Fruit fly (Drosophila melanogaster): ENCODE results near the gene Gat.

The Gat gene

DNA sequence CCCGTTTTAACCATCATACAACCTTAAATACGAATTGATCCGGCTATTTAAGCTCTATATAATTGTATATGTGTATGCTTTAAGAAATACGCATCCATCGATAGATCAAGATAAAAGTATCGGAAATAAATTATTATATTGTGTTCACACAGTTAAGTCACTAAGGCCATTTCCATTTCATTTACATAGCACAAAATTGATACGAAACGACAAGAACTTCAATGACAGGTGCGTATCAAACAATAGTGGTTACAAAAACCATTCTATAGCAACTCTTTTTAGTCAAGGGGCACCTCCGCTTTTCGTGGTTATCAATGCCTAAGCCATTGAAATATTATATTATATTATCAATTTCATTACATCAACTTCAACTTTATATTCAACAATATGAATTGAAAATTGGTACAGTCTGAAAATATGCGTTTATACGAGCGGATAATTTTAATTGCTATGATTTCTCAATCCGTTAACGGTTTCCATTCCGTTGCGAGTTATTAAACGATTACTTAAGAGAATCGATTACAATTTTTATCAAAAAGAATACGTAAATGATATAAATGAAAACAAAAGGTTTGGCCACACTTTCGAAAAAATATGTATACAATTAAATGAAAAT lies 33.7 kb downstream of the Gat start, which contains the start of the genes CG46466 and Slip1:
Gene CG46466 (minus strand): TSS at position 70 of the 616 bp plus-strand sequence.
Gene Slip1 (plus strand): TSS at position 567 of the 616 bp plus-strand sequence.
- no peak for TF ChIP-seq CG4496 (GFP tag; IDR thresholded peaks at IDR 0.05)
- TF ChIP-seq CG34367 (tag; optimal IDR thresholded peaks at IDR 0.05): peak; percentile 9
- no peak for TF ChIP-seq CG14655 (GFP tag; optimal IDR thresholded peaks at IDR 0.05)
- TF ChIP-seq CG8301 (tag; optimal IDR thresholded peaks at IDR 0.05): no peak
- TF ChIP-seq Snoo (tag; optimal IDR thresholded peaks at IDR 0.05): peak; percentile 47
- no peak for TF ChIP-seq Pif1A (GFP tag; optimal IDR thresholded peaks at IDR 0.05)
- TF ChIP-seq Ets98B (GFP tag; IDR thresholded peaks at IDR 0.05): no peak
- TF ChIP-seq fd96Ca (GFP tag; IDR thresholded peaks at IDR 0.05): no peak
- no peak for TF ChIP-seq rn (GFP tag; IDR thresholded peaks at IDR 0.05)
- TF ChIP-seq D1 (tag; optimal IDR thresholded peaks at IDR 0.05): peak; percentile 25
- TF ChIP-seq CG9948 (tag; optimal IDR thresholded peaks at IDR 0.05): peak; percentile 10
- peak; percentile 39 for TF ChIP-seq CG15710 (tag; optimal IDR thresholded peaks at IDR 0.05)
- TF ChIP-seq CG32121 (GFP tag; IDR thresholded peaks at IDR 0.05): no peak
- TF ChIP-seq gl (tag; optimal IDR thresholded peaks at IDR 0.05): no peak
- no peak for TF ChIP-seq CG10348 (GFP tag; IDR thresholded peaks at IDR 0.05)
- TF ChIP-seq CG13204 (GFP tag; optimal IDR thresholded peaks at IDR 0.05): no peak
- TF ChIP-seq EcR (GFP tag; optimal IDR thresholded peaks at IDR 0.05): no peak
- no peak for TF ChIP-seq Pif1B (GFP tag; optimal IDR thresholded peaks at IDR 0.05)
- TF ChIP-seq CG12605 (GFP tag; IDR thresholded peaks at IDR 0.05): no peak
- peak; percentile 24 for TF ChIP-seq CG17806 (tag; optimal IDR thresholded peaks at IDR 0.05)
- peak; percentile 46 for TF ChIP-seq CG8159 (tag; optimal IDR thresholded peaks at IDR 0.05)

DNA sequence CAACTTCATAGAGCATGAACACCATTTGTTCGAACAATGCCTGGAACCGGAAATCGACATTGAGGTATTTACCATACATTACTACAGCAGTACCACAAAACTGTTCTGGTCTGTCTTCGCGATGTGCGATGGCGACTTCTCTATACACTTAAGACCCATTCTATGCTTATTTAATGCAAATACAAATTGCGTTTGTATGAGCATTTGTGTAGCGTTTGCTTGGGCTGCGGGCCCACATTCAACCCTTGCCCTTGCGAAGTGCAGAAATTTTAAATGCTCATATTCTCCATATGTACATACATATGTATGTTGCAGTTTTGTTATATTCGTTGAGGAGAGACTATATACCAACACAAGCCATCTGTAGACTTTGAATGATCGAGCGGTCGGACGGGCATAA lies 34.8 kb downstream of the Gat start:
- TF ChIP-seq CG17806 (tag; optimal IDR thresholded peaks at IDR 0.05) (no peak), CG15710 (tag; optimal IDR thresholded peaks at IDR 0.05) (no peak), CG34367 (tag; optimal IDR thresholded peaks at IDR 0.05) (no peak), gl (tag; optimal IDR thresholded peaks at IDR 0.05) (no peak), CG12605 (GFP tag; IDR thresholded peaks at IDR 0.05) (no peak), Pif1B (GFP tag; optimal IDR thresholded peaks at IDR 0.05) (no peak), fd96Ca (GFP tag; IDR thresholded peaks at IDR 0.05) (no peak), CG10348 (GFP tag; IDR thresholded peaks at IDR 0.05) (no peak), Pif1A (GFP tag; optimal IDR thresholded peaks at IDR 0.05) (no peak)

DNA sequence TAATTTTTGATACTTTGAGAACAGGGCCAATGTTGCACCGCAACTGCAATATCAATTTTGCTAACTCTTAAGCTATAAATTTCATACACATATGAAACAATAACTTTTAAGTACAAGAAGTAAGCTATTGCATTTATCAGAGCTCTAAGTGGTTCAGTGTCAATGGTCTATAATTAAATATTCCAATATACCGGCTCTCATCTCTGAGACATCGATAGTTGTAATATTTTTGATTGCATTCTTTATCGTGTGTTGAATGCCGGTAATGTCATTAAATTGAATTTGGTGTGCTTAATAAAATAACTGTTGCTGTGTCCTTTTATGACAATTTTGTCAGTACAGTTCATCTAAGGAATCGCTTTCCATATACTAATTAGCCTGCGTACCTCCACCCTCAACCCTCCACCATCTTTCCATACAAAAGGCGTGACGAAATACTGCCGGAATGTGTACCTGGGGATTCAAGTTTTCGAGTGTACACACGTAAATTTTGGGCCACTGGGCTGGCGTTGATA lies 41.5 kb downstream of the Gat start, which contains the start of gene CG11360:
Gene CG11360 (plus strand): TSS at position 238 of the 515 bp plus-strand sequence.
- TF ChIP-seq D1 (tag; optimal IDR thresholded peaks at IDR 0.05): peak; percentile 29
- no peak for TF ChIP-seq CG9948 (tag; optimal IDR thresholded peaks at IDR 0.05)
- TF ChIP-seq CG15710 (tag; optimal IDR thresholded peaks at IDR 0.05): peak; percentile 18
- TF ChIP-seq Pif1A (GFP tag; optimal IDR thresholded peaks at IDR 0.05): no peak
- peak; percentile 14 for TF ChIP-seq CG34367 (tag; optimal IDR thresholded peaks at IDR 0.05)
- TF ChIP-seq CG8159 (tag; optimal IDR thresholded peaks at IDR 0.05): peak; percentile 43

All from whole organism, pupa.